Fruit fly (Drosophila melanogaster) whole organism, prepupa: ENCODE data around the gene CG15547.

Experiments used
- CG10631 ChIP-seq: fragments of 200-800 bp; sonication (Bioruptor generic); optimal IDR thresholded peaks from 2 replicates; lab custom pipeline; 2016; ENCODE audit warnings: missing biosample characterization, missing genetic modification characterization
- CG11294 ChIP-seq: fragments of 200-800 bp; sonication (Bioruptor generic); IDR thresholded peaks from 2 replicates; pipeline ENCODE4 v1.3.6; 2022; ENCODE audit warnings: missing biosample characterization, missing genetic modification characterization
- CG11762 ChIP-seq: fragments of 200-800 bp; sonication (Bioruptor generic); optimal IDR thresholded peaks from 3 replicates; lab custom pipeline; 2016; ENCODE audit warnings: missing biosample characterization, missing genetic modification characterization; ENCODE audit not compliant: insufficient read depth
- CG11902 ChIP-seq: fragments of 200-800 bp; sonication (Bioruptor generic); optimal IDR thresholded peaks from 3 replicates; lab custom pipeline; 2016; ENCODE audit warnings: missing biosample characterization, missing genetic modification characterization
- CG31627 ChIP-seq: fragments of 200-800 bp; sonication (Bioruptor generic); optimal IDR thresholded peaks from 3 replicates; lab custom pipeline; 2016; ENCODE audit warnings: missing biosample characterization, missing genetic modification characterization
- CG34406 ChIP-seq: fragments of 200-800 bp; sonication (Bioruptor generic); optimal IDR thresholded peaks from 3 replicates; lab custom pipeline; 2016; ENCODE audit warnings: missing biosample characterization, missing genetic modification characterization
- CG6163 ChIP-seq: fragments of 200-800 bp; sonication (Bioruptor generic); IDR thresholded peaks from 3 replicates; pipeline ENCODE4 v1.3.6; 2022; ENCODE audit warnings: missing biosample characterization, missing genetic modification characterization
- CG6792 ChIP-seq: fragments of 200-800 bp; sonication (Bioruptor generic); optimal IDR thresholded peaks from 3 replicates; lab custom pipeline; 2016; ENCODE audit warnings: missing biosample characterization, missing genetic modification characterization
- CG6808 ChIP-seq: fragments of 200-800 bp; sonication (Bioruptor generic); optimal IDR thresholded peaks from 3 replicates; lab custom pipeline; 2017; ENCODE audit warnings: missing biosample characterization, missing genetic modification characterization, mild to moderate bottlenecking, moderate library complexity, missing genetic modification reagents
- CG6854 ChIP-seq: fragments of 200-800 bp; sonication (Bioruptor generic); optimal IDR thresholded peaks from 2 replicates; lab custom pipeline; 2017; ENCODE audit warnings: missing biosample characterization, mild to moderate bottlenecking, missing genetic modification characterization
- CG7368 ChIP-seq: fragments of 200-800 bp; sonication (Bioruptor generic); optimal IDR thresholded peaks from 3 replicates; lab custom pipeline; 2016; ENCODE audit warnings: missing biosample characterization, missing genetic modification characterization
- Eip75B ChIP-seq: fragments of 200-800 bp; sonication (Bioruptor generic); optimal IDR thresholded peaks from 3 replicates; lab custom pipeline; 2016; ENCODE audit warnings: missing biosample characterization, missing genetic modification characterization
- Eip78C ChIP-seq: fragments of 200-800 bp; sonication (Bioruptor generic); peaks from one replicate; lab custom pipeline; 2016; ENCODE audit warnings: missing biosample characterization, missing genetic modification characterization
- Ets21C ChIP-seq: fragments of 200-800 bp; sonication (Bioruptor generic); optimal IDR thresholded peaks from 3 replicates; lab custom pipeline; 2016; ENCODE audit warnings: missing biosample characterization, missing genetic modification characterization
- Ets96B ChIP-seq: fragments of 200-800 bp; optimal IDR thresholded peaks from 2 replicates; lab custom pipeline; 2019; ENCODE audit warnings: missing biosample characterization, mild to moderate bottlenecking, missing genetic modification characterization, moderate library complexity
- Gug ChIP-seq: fragments of 200-800 bp; sonication (Bioruptor generic); IDR thresholded peaks from 2 replicates; pipeline ENCODE4 v1.3.6; 2022; ENCODE audit warnings: missing biosample characterization, missing genetic modification characterization
- Hr38 ChIP-seq: sonication (Bioruptor generic); optimal IDR thresholded peaks from 2 replicates; lab custom pipeline; 2016; ENCODE audit warnings: missing biosample characterization, missing genetic modification characterization
- Hr4 ChIP-seq: fragments of 200-800 bp; sonication (Bioruptor generic); optimal IDR thresholded peaks from 3 replicates; lab custom pipeline; 2016; ENCODE audit warnings: missing biosample characterization, missing genetic modification characterization
- Met ChIP-seq: fragments of 200-800 bp; sonication (Bioruptor generic); optimal IDR thresholded peaks from 3 replicates; lab custom pipeline; 2016; ENCODE audit warnings: missing biosample characterization, missing genetic modification characterization
- OdsH ChIP-seq: fragments of 200-800 bp; sonication (Bioruptor generic); optimal IDR thresholded peaks from 3 replicates; lab custom pipeline; 2016; ENCODE audit warnings: missing biosample characterization, missing genetic modification characterization
- Smox ChIP-seq: fragments of 200-800 bp; sonication (Bioruptor generic); optimal IDR thresholded peaks from 3 replicates; lab custom pipeline; 2016; ENCODE audit warnings: missing biosample characterization, missing genetic modification characterization
- achi ChIP-seq: fragments of 200-800 bp; sonication (Bioruptor generic); optimal IDR thresholded peaks from 3 replicates; lab custom pipeline; 2016; ENCODE audit warnings: missing biosample characterization, missing genetic modification characterization
- cyc ChIP-seq: fragments of 200-800 bp; sonication (Bioruptor generic); optimal IDR thresholded peaks from 3 replicates; lab custom pipeline; 2016; ENCODE audit warnings: missing biosample characterization, missing genetic modification characterization
- dac ChIP-seq: fragments of 200-800 bp; sonication (Bioruptor generic); optimal IDR thresholded peaks from 2 replicates; lab custom pipeline; 2017; ENCODE audit warnings: missing biosample characterization, mild to moderate bottlenecking, missing genetic modification characterization
- dsx ChIP-seq: fragments of 200-800 bp; optimal IDR thresholded peaks from 3 replicates; lab custom pipeline; 2019; ENCODE audit warnings: missing biosample characterization, mild to moderate bottlenecking, missing genetic modification characterization, moderate library complexity; ENCODE audit not compliant: poor library complexity, severe bottlenecking
- esn ChIP-seq: fragments of 200-800 bp; sonication (Bioruptor generic); optimal IDR thresholded peaks from 2 replicates; lab custom pipeline; 2016; ENCODE audit warnings: missing biosample characterization, mild to moderate bottlenecking, missing genetic modification characterization, moderate library complexity
- fd59A ChIP-seq: fragments of 200-800 bp; sonication (Bioruptor generic); optimal IDR thresholded peaks from 2 replicates; lab custom pipeline; 2017; ENCODE audit warnings: missing biosample characterization, mild to moderate bottlenecking, missing genetic modification characterization, missing genetic modification reagents
- lz ChIP-seq: fragments of 200-800 bp; sonication (Bioruptor generic); optimal IDR thresholded peaks from 3 replicates; lab custom pipeline; 2016; ENCODE audit warnings: missing biosample characterization, missing genetic modification characterization
- net ChIP-seq: fragments of 200-800 bp; sonication (Bioruptor generic); optimal IDR thresholded peaks from 3 replicates; lab custom pipeline; 2016; ENCODE audit warnings: missing biosample characterization, missing genetic modification characterization
- salr ChIP-seq, 2 experiments: fragments of 200-800 bp; sonication (Bioruptor generic); optimal IDR thresholded peaks; 3 replicates each; lab custom pipeline; 2016 to 2018; ENCODE audit warnings: missing biosample characterization in 2 of 2, missing genetic modification characterization in 2 of 2, mild to moderate bottlenecking in 1 of 2
- spab ChIP-seq: fragments of 200-800 bp; sonication (Bioruptor generic); optimal IDR thresholded peaks from 2 replicates; lab custom pipeline; 2017; ENCODE audit warnings: missing biosample characterization, mild to moderate bottlenecking, missing genetic modification characterization, missing genetic modification reagents
- ss ChIP-seq, 2 experiments: fragments of 200-800 bp; sonication (Bioruptor generic); optimal IDR thresholded peaks; 2 replicates in 1 of 2; 3 replicates in 1 of 2; lab custom pipeline; 2017 to 2018; ENCODE audit warnings: mild to moderate bottlenecking in 2 of 2, missing biosample characterization in 2 of 2, missing genetic modification characterization in 2 of 2, moderate library complexity in 1 of 2
- svp ChIP-seq: fragments of 200-800 bp; sonication (Bioruptor generic); peaks from one replicate; lab custom pipeline; 2016; ENCODE audit warnings: missing biosample characterization, missing genetic modification characterization

CG15547 gene

dm6 chr3R:30887711-30888549 lies 4.6 kb upstream of the CG15547 start (continued):
- TF ChIP-seq Smox (GFP tag; lab: Kevin White, UChicago) (peak; percentile 86), fd59A (GFP tag; lab: Kevin White, UChicago) (peak; percentile 52), CG6808 (GFP tag; lab: Kevin White, UChicago) (peak; percentile 50), CG10631 (GFP tag; lab: Kevin White, UChicago) (peak; percentile 79), Ets96B (tag; lab: Kevin White, UChicago) (peak; percentile 75), CG11294 (GFP tag; lab: Robert Waterston, UW) (peak; percentile 81), CG7368 (peak; percentile 80), esn (GFP tag; lab: Kevin White, UChicago) (peak; percentile 89), Hr38 (GFP tag; lab: Kevin White, UChicago) (no peak), Ets21C (peak; percentile 85)

DNA sequence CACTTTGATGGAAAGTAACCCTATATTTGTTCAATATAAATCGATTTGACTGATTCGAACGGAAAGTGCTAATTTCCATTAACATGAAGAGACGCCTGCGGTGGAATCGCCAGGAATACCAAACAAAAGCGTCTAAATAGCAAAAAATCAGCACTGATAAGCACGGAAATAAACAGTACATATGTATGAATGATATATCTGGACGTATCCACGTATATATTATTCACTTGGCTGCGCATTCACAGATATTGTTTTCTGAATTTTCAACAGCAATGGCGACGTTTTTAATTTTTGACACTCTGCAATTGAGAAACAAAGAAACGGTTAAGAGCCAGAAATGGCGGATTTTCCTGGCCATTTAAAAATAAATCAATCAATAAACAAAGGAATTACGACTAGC lies 4.0 kb upstream of the CG15547 start:
- no peak for TF ChIP-seq CG10631 (GFP tag; lab: Kevin White, UChicago)

- no peak for TF ChIP-seq CG6163 (GFP tag; lab: Robert Waterston, UW)
- TF ChIP-seq net (GFP tag; lab: Kevin White, UChicago): no peak
- peak; percentile 43 for TF ChIP-seq svp (GFP tag; lab: Kevin White, UChicago)
- TF ChIP-seq, all 60 proteins: peak for 1
Observed at dm6 chr3R:30886850-30887249, 3.5 kb upstream of the CG15547 start.

DNA sequence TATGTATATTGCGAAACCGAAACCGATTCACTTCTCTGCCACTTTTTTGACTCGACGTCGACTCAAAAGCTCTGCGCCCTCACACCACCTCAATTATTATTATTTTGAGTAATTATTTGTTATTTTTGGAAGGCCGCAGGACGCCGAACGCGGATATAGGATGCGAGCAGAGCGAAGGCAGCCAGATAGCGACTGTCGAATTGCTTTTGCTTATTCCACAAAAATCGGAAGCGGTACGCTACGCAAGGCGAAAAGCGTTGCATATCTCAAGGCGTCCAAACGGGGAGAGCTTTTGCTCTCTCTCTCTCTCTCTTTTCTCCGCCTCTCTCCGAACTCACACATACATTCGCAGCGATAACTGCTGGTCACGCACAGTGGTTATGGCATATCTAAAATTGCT lies 2.4 kb downstream of the CG15547 start, which contains the start of gene CG12071:
Gene CG12071, minus strand, starts transcription at position 134 of the 400 bp plus-strand sequence.
- TF ChIP-seq Met (GFP tag; lab: Kevin White, UChicago) (no peak), CG34406 (GFP tag; lab: Kevin White, UChicago) (no peak), Hr4 (GFP tag; lab: Kevin White, UChicago) (no peak), CG11762 (GFP tag; lab: Kevin White, UChicago) (no peak), CG6792 (GFP tag; lab: Kevin White, UChicago) (no peak), Eip78C (no peak), CG11902 (GFP tag; lab: Kevin White, UChicago) (no peak), spab (GFP tag; lab: Kevin White, UChicago) (no peak), OdsH (GFP tag; lab: Kevin White, UChicago) (no peak), esn (GFP tag; lab: Kevin White, UChicago) (no peak), CG7368 (no peak)

dm6 chr3R:30880024-30880423 lies 3.3 kb downstream of the CG15547 start:
- TF ChIP-seq lz (GFP tag; lab: Kevin White, UChicago) (no peak), Smox (GFP tag; lab: Kevin White, UChicago) (no peak), achi (GFP tag; lab: Kevin White, UChicago) (no peak), Ets21C (no peak), net (GFP tag; lab: Kevin White, UChicago) (no peak), CG31627 (no peak), dsx (no peak), ss (GFP tag; optimal IDR thresholded peaks at IDR 0.05; lab: Kevin White, UChicago) (no peak), salr (GFP tag; optimal IDR thresholded peaks at IDR 0.05; lab: Kevin White, UChicago) (no peak), Gug (no peak), cyc (GFP tag; lab: Kevin White, UChicago) (no peak), Eip75B (GFP tag; lab: Kevin White, UChicago) (no peak), CG6854 (no peak), CG11294 (GFP tag; lab: Robert Waterston, UW) (no peak), CG6792 (GFP tag; lab: Kevin White, UChicago) (no peak), Met (GFP tag; lab: Kevin White, UChicago) (no peak), dac (no peak), CG6808 (GFP tag; lab: Kevin White, UChicago) (no peak), CG34406 (GFP tag; lab: Kevin White, UChicago) (no peak)
